Worm (Caenorhabditis elegans): ENCODE results near the gene F07E5.8.

ce11 chrII:2026525-2026924, 48.9 kb downstream of the F07E5.8 start, which contains the start of gene bath-21:
- TF ChIP-seq flt-1 (GFP tag; IDR thresholded peaks at IDR 0.05) (no peak), med-1 (GFP tag; optimal IDR thresholded peaks at IDR 0.05; ENCODE audit: insufficient read depth) (no peak), klf-2 (GFP tag; conservative IDR thresholded peaks at IDR 0.05) (no peak), ref-1 (GFP tag; conservative IDR thresholded peaks at IDR 0.05) (no peak), tab-1 (GFP tag; IDR thresholded peaks at IDR 0.05) (no peak), cog-1 (tag; optimal IDR thresholded peaks at IDR 0.05) (no peak), ztf-29 (GFP tag; IDR thresholded peaks at IDR 0.05) (no peak)
